Fruit fly (Drosophila melanogaster) whole organism, embryonic: ENCODE data around the gene Srrm234.
A peak's percentile ranks its signal among the peaks of the same experiment; 100 is the strongest.

ENCODE experiments used
- Bteb2 ChIP-seq: fragments of 200-800 bp; sonication (Bioruptor generic); optimal IDR thresholded peaks from 2 replicates; lab custom pipeline; 2016; ENCODE audit warnings: missing biosample characterization, missing genetic modification characterization
- C15 ChIP-seq: fragments of 200-800 bp; sonication (Bioruptor generic); IDR thresholded peaks from 3 replicates; pipeline ENCODE4 v1.3.6; 2022; ENCODE audit warnings: missing biosample characterization, missing genetic modification characterization
- CG11093 ChIP-seq: fragments of 200-800 bp; sonication (Bioruptor generic); IDR thresholded peaks from 3 replicates; pipeline ENCODE4 v1.3.6; 2022; ENCODE audit warnings: missing biosample characterization, missing genetic modification characterization
- CG11504 ChIP-seq: fragments of 200-800 bp; sonication (Bioruptor generic); optimal IDR thresholded peaks from 3 replicates; lab custom pipeline; 2019; ENCODE audit warnings: missing biosample characterization, mild to moderate bottlenecking, missing genetic modification characterization, moderate library complexity
- CG11560 ChIP-seq: fragments of 200-800 bp; sonication (Bioruptor generic); IDR thresholded peaks from 3 replicates; pipeline ENCODE4 v1.3.6; 2022; ENCODE audit warnings: missing biosample characterization, missing genetic modification characterization
- CG12299 ChIP-seq: fragments of 200-800 bp; sonication (Bioruptor generic); optimal IDR thresholded peaks from 2 replicates; lab custom pipeline; 2018; ENCODE audit warnings: missing biosample characterization, mild to moderate bottlenecking, missing genetic modification characterization
- CG12744 ChIP-seq: fragments of 200-800 bp; sonication (Bioruptor generic); optimal IDR thresholded peaks from 2 replicates; lab custom pipeline; 2016; ENCODE audit warnings: missing biosample characterization, missing genetic modification characterization
- CG13424 ChIP-seq: fragments of 200-800 bp; sonication (Bioruptor generic); optimal IDR thresholded peaks from 2 replicates; lab custom pipeline; 2019; ENCODE audit warnings: missing biosample characterization, mild to moderate bottlenecking, missing genetic modification characterization, moderate library complexity
- CG1529 ChIP-seq: fragments of 200-800 bp; sonication (Bioruptor generic); optimal IDR thresholded peaks from 3 replicates; lab custom pipeline; 2018; ENCODE audit warnings: missing biosample characterization, missing genetic modification characterization
- CG2116 ChIP-seq: fragments of 200-800 bp; sonication (Bioruptor generic); optimal IDR thresholded peaks from 3 replicates; lab custom pipeline; 2018; ENCODE audit warnings: missing biosample characterization, mild to moderate bottlenecking, missing genetic modification characterization
- CG32772 ChIP-seq: fragments of 200-800 bp; sonication (Bioruptor generic); IDR thresholded peaks from 2 replicates; pipeline ENCODE4 v1.3.6; 2022; ENCODE audit warnings: missing biosample characterization, missing genetic modification characterization
- CG34422 ChIP-seq: fragments of 200-800 bp; sonication (Bioruptor generic); IDR thresholded peaks from 3 replicates; pipeline ENCODE4 v1.3.6; 2022; ENCODE audit warnings: missing biosample characterization, missing genetic modification characterization
- CG4360 ChIP-seq: fragments of 200-800 bp; sonication (Bioruptor generic); IDR thresholded peaks from 2 replicates; pipeline ENCODE4 v1.3.6; 2022; ENCODE audit warnings: missing biosample characterization, missing genetic modification characterization
- CG4730 ChIP-seq: fragments of 200-800 bp; sonication (Bioruptor generic); IDR thresholded peaks from 2 replicates; pipeline ENCODE4 v1.3.6; 2022; ENCODE audit warnings: missing biosample characterization, missing genetic modification characterization
- CG6654 ChIP-seq: fragments of 200-800 bp; sonication (Bioruptor generic); optimal IDR thresholded peaks from 2 replicates; lab custom pipeline; 2017; ENCODE audit warnings: missing biosample characterization, mild to moderate bottlenecking, missing genetic modification characterization
- CG6813 ChIP-seq: fragments of 200-800 bp; sonication (Bioruptor generic); optimal IDR thresholded peaks from 2 replicates; lab custom pipeline; 2017; ENCODE audit warnings: missing biosample characterization, missing genetic modification characterization, mild to moderate bottlenecking, moderate library complexity, missing genetic modification reagents
- CG8388 ChIP-seq: fragments of 200-800 bp; sonication (Bioruptor generic); optimal IDR thresholded peaks from 2 replicates; lab custom pipeline; 2019; ENCODE audit warnings: missing biosample characterization, mild to moderate bottlenecking, missing genetic modification characterization, moderate library complexity
- CG9215 ChIP-seq: fragments of 200-800 bp; sonication (Bioruptor generic); IDR thresholded peaks from 2 replicates; pipeline ENCODE4 v1.3.6; 2022; ENCODE audit warnings: missing biosample characterization, missing genetic modification characterization
- Chrac-16 ChIP-seq: fragments of 200-800 bp; sonication (Bioruptor generic); optimal IDR thresholded peaks from 3 replicates; lab custom pipeline; 2016; ENCODE audit warnings: missing biosample characterization, missing genetic modification characterization
- Dbx ChIP-seq: fragments of 200-800 bp; sonication (Bioruptor generic); IDR thresholded peaks from 3 replicates; pipeline ENCODE4 v1.3.6; 2022; ENCODE audit warnings: missing biosample characterization, missing genetic modification characterization
- ERR ChIP-seq: fragments of 200-800 bp; sonication (Bioruptor generic); optimal IDR thresholded peaks from 2 replicates; lab custom pipeline; 2016; ENCODE audit warnings: missing biosample characterization, missing genetic modification characterization
- Ets65A ChIP-seq: fragments of 200-800 bp; sonication (Bioruptor generic); peaks from one replicate; lab custom pipeline; 2016; ENCODE audit warnings: missing biosample characterization, missing genetic modification characterization
- Fer2 ChIP-seq: fragments of 200-800 bp; sonication (Bioruptor generic); optimal IDR thresholded peaks from 2 replicates; lab custom pipeline; 2018; ENCODE audit warnings: missing biosample characterization, mild to moderate bottlenecking, missing genetic modification characterization, moderate library complexity
- HLH4C ChIP-seq: fragments of 200-800 bp; sonication (Bioruptor generic); IDR thresholded peaks from 3 replicates; pipeline ENCODE4 v1.3.6; 2022; ENCODE audit warnings: missing biosample characterization, missing genetic modification characterization; ENCODE audit not compliant: partially characterized antibody
- Hmr ChIP-seq: fragments of 200-800 bp; sonication (Bioruptor generic); optimal IDR thresholded peaks from 3 replicates; lab custom pipeline; 2017; ENCODE audit warnings: mild to moderate bottlenecking, missing biosample characterization, missing genetic modification reagents, missing genetic modification characterization
- Nf-YA ChIP-seq: fragments of 200-800 bp; sonication (Bioruptor generic); IDR thresholded peaks from 2 replicates; pipeline ENCODE4 v1.3.6; 2022; ENCODE audit warnings: missing biosample characterization, missing genetic modification characterization
- Pdp1 ChIP-seq, 2 experiments: fragments of 200-800 bp; sonication (Bioruptor generic); optimal IDR thresholded peaks; 3 replicates each; lab custom pipeline; 2016; ENCODE audit warnings: missing biosample characterization in 2 of 2, missing genetic modification characterization in 2 of 2, mild to moderate bottlenecking in 1 of 2, moderate library complexity in 1 of 2
- Sin3A ChIP-seq: fragments of >200 bp; optimal IDR thresholded peaks from 2 replicates; lab custom pipeline; 2018
- Taf1 ChIP-seq: fragments of 200-800 bp; sonication (Bioruptor generic); IDR thresholded peaks from 2 replicates; pipeline ENCODE4 v1.3.6; 2022; ENCODE audit warnings: missing biosample characterization, missing genetic modification characterization
- amos ChIP-seq: fragments of 200-800 bp; sonication (Bioruptor generic); IDR thresholded peaks from 2 replicates; pipeline ENCODE4 v1.3.6; 2022; ENCODE audit warnings: missing biosample characterization, missing genetic modification characterization; ENCODE audit not compliant: partially characterized antibody
- croc ChIP-seq: fragments of 200-800 bp; sonication (Bioruptor generic); conservative IDR thresholded peaks from 3 replicates; pipeline ENCODE4 v1.3.6; 2022; ENCODE audit warnings: missing biosample characterization, missing genetic modification characterization
- crol ChIP-seq: fragments of 200-800 bp; sonication (Bioruptor generic); IDR thresholded peaks from 2 replicates; pipeline ENCODE4 v1.3.6; 2022; ENCODE audit warnings: missing biosample characterization, missing genetic modification characterization
- gcm ChIP-seq: fragments of 200-800 bp; sonication (Bioruptor generic); optimal IDR thresholded peaks from 2 replicates; lab custom pipeline; 2019; ENCODE audit warnings: missing biosample characterization, mild to moderate bottlenecking, missing genetic modification characterization, moderate library complexity
- gro ChIP-seq: fragments of 200-800 bp; sonication (Bioruptor generic); optimal IDR thresholded peaks from 2 replicates; lab custom pipeline; 2016; ENCODE audit warnings: missing biosample characterization, missing genetic modification characterization
- gt ChIP-seq: fragments of 200-800 bp; sonication (Bioruptor generic); IDR thresholded peaks from 2 replicates; pipeline ENCODE4 v1.3.6; 2022; ENCODE audit warnings: missing biosample characterization, missing genetic modification characterization
- ham ChIP-seq: fragments of 200-800 bp; sonication (Bioruptor generic); IDR thresholded peaks from 2 replicates; pipeline ENCODE4 v1.3.6; 2022; ENCODE audit warnings: missing biosample characterization, missing genetic modification characterization
- hb ChIP-seq: fragments of 200-800 bp; sonication (Bioruptor generic); IDR thresholded peaks from 3 replicates; pipeline ENCODE4 v1.3.6; 2022; ENCODE audit warnings: missing biosample characterization, missing genetic modification characterization; ENCODE audit not compliant: partially characterized antibody
- inv ChIP-seq: fragments of 200-800 bp; sonication (Bioruptor generic); IDR thresholded peaks from 2 replicates; pipeline ENCODE4 v1.3.6; 2022; ENCODE audit warnings: missing biosample characterization, missing genetic modification characterization; ENCODE audit not compliant: partially characterized antibody
- jing ChIP-seq: fragments of 200-800 bp; sonication (Bioruptor generic); optimal IDR thresholded peaks from 2 replicates; lab custom pipeline; 2018; ENCODE audit warnings: missing biosample characterization, mild to moderate bottlenecking, missing genetic modification characterization
- kni ChIP-seq: fragments of 200-800 bp; sonication (Bioruptor generic); optimal IDR thresholded peaks from 3 replicates; lab custom pipeline; 2017; ENCODE audit warnings: mild to moderate bottlenecking, missing biosample characterization, missing genetic modification reagents, missing genetic modification characterization
- lov ChIP-seq, 2 experiments: fragments of 200-800 bp in 1 of 2; fragments of >200 bp in 1 of 2; sonication (Bioruptor generic) in 1 of 2; IDR thresholded peaks in 1 of 2; optimal IDR thresholded peaks in 1 of 2; 2 replicates in 1 of 2; 3 replicates in 1 of 2; pipeline versions ENCODE4 v1.3.6 to Lab custom; 2017 to 2022; ENCODE audit warnings: missing biosample characterization in 1 of 2, missing genetic modification characterization in 1 of 2
- nerfin-2 ChIP-seq: fragments of 200-800 bp; sonication (Bioruptor generic); IDR thresholded peaks from 2 replicates; pipeline ENCODE4 v1.3.6; 2022; ENCODE audit warnings: missing biosample characterization, missing genetic modification characterization; ENCODE audit not compliant: partially characterized antibody
- scrt ChIP-seq: fragments of 200-800 bp; sonication (Bioruptor generic); optimal IDR thresholded peaks from 2 replicates; lab custom pipeline; 2018; ENCODE audit warnings: missing biosample characterization, mild to moderate bottlenecking, missing genetic modification characterization, moderate library complexity
- sima ChIP-seq: fragments of 200-800 bp; sonication (Bioruptor generic); optimal IDR thresholded peaks from 2 replicates; lab custom pipeline; 2016; ENCODE audit warnings: missing biosample characterization, missing genetic modification characterization
- sisA ChIP-seq: fragments of 200-800 bp; sonication (Bioruptor generic); IDR thresholded peaks from 2 replicates; pipeline ENCODE4 v1.3.6; 2022; ENCODE audit warnings: missing biosample characterization, missing genetic modification characterization
- sug ChIP-seq: fragments of 200-800 bp; optimal IDR thresholded peaks from 2 replicates; lab custom pipeline; 2019; ENCODE audit warnings: missing biosample characterization, mild to moderate bottlenecking, missing genetic modification characterization, moderate library complexity
- unpg ChIP-seq: fragments of 200-800 bp; sonication (Bioruptor generic); optimal IDR thresholded peaks from 3 replicates; lab custom pipeline; 2018; ENCODE audit warnings: missing biosample characterization, mild to moderate bottlenecking, missing genetic modification characterization, moderate library complexity
- wek ChIP-seq: fragments of 200-800 bp; sonication (Bioruptor generic); optimal IDR thresholded peaks from 3 replicates; lab custom pipeline; 2018; ENCODE audit warnings: missing biosample characterization, mild to moderate bottlenecking, missing genetic modification characterization, moderate library complexity
- zfh2 ChIP-seq: fragments of 200-800 bp; sonication (Bioruptor generic); optimal IDR thresholded peaks from 2 replicates; lab custom pipeline; 2016; ENCODE audit warnings: missing biosample characterization, missing genetic modification characterization

Srrm234 gene

dm6 chr3L:1644920-1645567, 19.8 kb downstream of the Srrm234 start, which contains the start of the genes alphaCOP and CG13919 (continued):
- TF ChIP-seq lov (optimal IDR thresholded peaks at IDR 0.05; lab: Kevin White, UChicago): no peak
- peak; percentile 96 for TF ChIP-seq lov (GFP tag; IDR thresholded peaks at IDR 0.05; lab: Robert Waterston, UW)
- TF ChIP-seq CG6654 (GFP tag; lab: Kevin White, UChicago): peak; percentile 69
- TF ChIP-seq CG13424: peak; percentile 97
- peak; percentile 93 for TF ChIP-seq Dbx
- TF ChIP-seq jing (GFP tag; lab: Kevin White, UChicago): peak; percentile 90
- peak; percentile 65 for TF ChIP-seq crol
- TF ChIP-seq scrt (GFP tag; lab: Kevin White, UChicago): peak; percentile 83
- TF ChIP-seq Pdp1 (GFP tag; optimal IDR thresholded peaks at IDR 0.05; lab: Kevin White, UChicago): peak; percentile 93 to 96
- peak; percentile 91 for TF ChIP-seq CG12744 (GFP tag; lab: Kevin White, UChicago)
- peak; percentile 92 for TF ChIP-seq CG11504 (tag; lab: Kevin White, UChicago)
- TF ChIP-seq Bteb2 (GFP tag; lab: Kevin White, UChicago): peak; percentile 94
- peak; percentile 87 for TF ChIP-seq CG11560 (tag; lab: Robert Waterston, UW)
- no peak for TF ChIP-seq nerfin-2 (GFP tag; lab: Robert Waterston, UW)
- peak; percentile 75 for TF ChIP-seq CG6813 (GFP tag; lab: Kevin White, UChicago)
- TF ChIP-seq Fer2 (tag; lab: Kevin White, UChicago): peak; percentile 89
- TF ChIP-seq CG8388 (GFP tag; lab: Kevin White, UChicago): peak; percentile 100
- TF ChIP-seq Chrac-16: peak; percentile 98
- peak; percentile 98 for TF ChIP-seq unpg (GFP tag; lab: Kevin White, UChicago)
- TF ChIP-seq C15 (GFP tag; lab: Robert Waterston, UW): peak; percentile 91
- peak; percentile 9 for TF ChIP-seq Sin3A (lab: Kevin White, UChicago)
- TF ChIP-seq wek (GFP tag; lab: Kevin White, UChicago): peak; percentile 70
- TF ChIP-seq CG4360: peak; percentile 76
- peak; percentile 86 for TF ChIP-seq CG2116 (GFP tag; lab: Kevin White, UChicago)
- TF ChIP-seq croc (GFP tag; lab: Robert Waterston, UW): peak; percentile 95
- TF ChIP-seq ERR (GFP tag; lab: Kevin White, UChicago): peak; percentile 88
- peak; percentile 92 for TF ChIP-seq CG12299
- TF ChIP-seq HLH4C: no peak
- TF ChIP-seq ham (GFP tag; lab: Robert Waterston, UW): peak; percentile 92
- TF ChIP-seq CG11093 (GFP tag; lab: Robert Waterston, UW): peak; percentile 97
- peak; percentile 96 for TF ChIP-seq CG32772 (GFP tag; lab: Robert Waterston, UW)
- TF ChIP-seq Taf1 (GFP tag; lab: Robert Waterston, UW): peak; percentile 92
- TF ChIP-seq hb (GFP tag; lab: Robert Waterston, UW): no peak
- TF ChIP-seq CG1529 (GFP tag; lab: Kevin White, UChicago): peak; percentile 95
- peak; percentile 67 for TF ChIP-seq kni (GFP tag; lab: Kevin White, UChicago)
- TF ChIP-seq Ets65A (GFP tag; lab: Kevin White, UChicago): peak; percentile 99
- peak; percentile 95 for TF ChIP-seq CG9215 (GFP tag; lab: Robert Waterston, UW)
- TF ChIP-seq gcm (GFP tag; lab: Kevin White, UChicago): peak; percentile 96
- TF ChIP-seq gro: peak; percentile 86
- TF ChIP-seq zfh2 (GFP tag; lab: Kevin White, UChicago): peak; percentile 93
- TF ChIP-seq sisA: peak; percentile 92
- TF ChIP-seq Hmr (GFP tag; lab: Kevin White, UChicago): peak; percentile 96
- peak; percentile 96 for TF ChIP-seq CG4730 (GFP tag; lab: Robert Waterston, UW)
- peak; percentile 99 for TF ChIP-seq CG34422
- TF ChIP-seq amos (GFP tag; lab: Robert Waterston, UW): no peak
- 0 out of 2 replicates have a peak, but pooled peaks have one; percentile 12 for TF ChIP-seq inv
- peak; percentile 85 for TF ChIP-seq gt (GFP tag; lab: Robert Waterston, UW)
- peak; percentile 81 for TF ChIP-seq Nf-YA (GFP tag; lab: Robert Waterston, UW)
- peak; percentile 94 for TF ChIP-seq sug (tag; lab: Kevin White, UChicago)
- peak; percentile 69 for TF ChIP-seq sima
